Worm (Caenorhabditis elegans) whole organism, young adult: ENCODE measurements around the gene Y82E9BL.12.
A peak's percentile ranks its signal among the peaks of the same experiment; 100 is the strongest.

Source experiments
- B0019.2 ChIP-seq: fragments of 200-800 bp; sonication (Bioruptor generic); conservative IDR thresholded peaks from 2 replicates; pipeline ENCODE4 v1.3.6; 2022; ENCODE audit warnings: missing genetic modification reagents, missing genetic modification characterization, missing compliant biosample characterization
- B0035.1 ChIP-seq: sonication (generic microtip); optimal IDR thresholded peaks from 2 replicates; lab custom pipeline; 2016; ENCODE audit warnings: missing genetic modification characterization, mild to moderate bottlenecking, missing compliant biosample characterization, missing genotype, missing genetic modification reagents
- B0261.1 ChIP-seq: sonication (generic microtip); optimal IDR thresholded peaks from 2 replicates; lab custom pipeline; 2016; ENCODE audit warnings: mild to moderate bottlenecking, missing genetic modification characterization, moderate library complexity, missing compliant biosample characterization
- F49E8.2 ChIP-seq: sonication (generic microtip); optimal IDR thresholded peaks from 3 replicates; lab custom pipeline; 2017; ENCODE audit warnings: missing genetic modification characterization, mild to moderate bottlenecking, missing compliant biosample characterization, antibody characterized with exemption, moderate library complexity; ENCODE audit not compliant: insufficient read depth
- F52B5.7 ChIP-seq: sonication (generic microtip); optimal IDR thresholded peaks from 2 replicates; lab custom pipeline; 2016; ENCODE audit warnings: mild to moderate bottlenecking, missing genetic modification characterization, missing compliant biosample characterization
- F57C9.4 ChIP-seq: sonication (generic microtip); optimal IDR thresholded peaks from 2 replicates; lab custom pipeline; 2017; ENCODE audit warnings: mild to moderate bottlenecking, missing genetic modification characterization, missing compliant biosample characterization
- K11D2.4 ChIP-seq: fragments of 200-800 bp; sonication (Bioruptor generic); IDR thresholded peaks from 2 replicates; pipeline ENCODE4 v1.3.6; 2022; ENCODE audit warnings: missing genetic modification reagents, missing genetic modification characterization, missing compliant biosample characterization
- K12H6.12 ChIP-seq: fragments of 200-800 bp; sonication (Bioruptor generic); optimal IDR thresholded peaks from 2 replicates; lab custom pipeline; 2018; ENCODE audit warnings: mild to moderate bottlenecking, missing genetic modification characterization, missing compliant biosample characterization
- Y56A3A.18 ChIP-seq: fragments of 200-800 bp; sonication (Bioruptor generic); IDR thresholded peaks from 2 replicates; pipeline ENCODE4 v1.3.6; 2022; ENCODE audit warnings: missing genetic modification reagents, missing genetic modification characterization, missing compliant biosample characterization
- Y67H2A.10 ChIP-seq: fragments of 200-800 bp; sonication (Bioruptor generic); conservative IDR thresholded peaks from 2 replicates; pipeline ENCODE4 v1.3.6; 2022; ENCODE audit warnings: missing genetic modification reagents, missing genetic modification characterization, missing compliant biosample characterization
- Y79H2A.3 ChIP-seq: fragments of 200-800 bp; sonication (Bioruptor generic); conservative IDR thresholded peaks from 2 replicates; pipeline ENCODE4 v1.3.6; 2022; ENCODE audit warnings: missing genetic modification reagents, missing genetic modification characterization, missing compliant biosample characterization
- Y95B8A.8 ChIP-seq: fragments of 200-800 bp; sonication (Bioruptor generic); IDR thresholded peaks from 2 replicates; pipeline ENCODE4 v1.3.6; 2022; ENCODE audit warnings: missing genetic modification reagents, missing genetic modification characterization, missing compliant biosample characterization
- atf-7 ChIP-seq: sonication (generic microtip); optimal IDR thresholded peaks from 2 replicates; lab custom pipeline; 2017; ENCODE audit warnings: mild to moderate bottlenecking, missing genetic modification characterization, missing compliant biosample characterization
- athp-1 ChIP-seq: sonication (generic microtip); optimal IDR thresholded peaks from 2 replicates; lab custom pipeline; 2017; ENCODE audit warnings: mild to moderate bottlenecking, missing genetic modification characterization, missing compliant biosample characterization
- bed-1 ChIP-seq: fragments of 200-800 bp; sonication (Bioruptor generic); IDR thresholded peaks from 2 replicates; pipeline ENCODE4 v1.3.6; 2022; ENCODE audit warnings: missing genetic modification reagents, missing genetic modification characterization, missing compliant biosample characterization
- bed-2 ChIP-seq: fragments of 200-800 bp; sonication (Bioruptor generic); IDR thresholded peaks from 2 replicates; pipeline ENCODE4 v1.3.6; 2022; ENCODE audit warnings: missing genetic modification reagents, missing genetic modification characterization, missing compliant biosample characterization
- cebp-1 ChIP-seq, 2 experiments: fragments of 200-800 bp in 1 of 2; sonication (Bioruptor generic) in 1 of 2; sonication (generic microtip) in 1 of 2; IDR thresholded peaks in 1 of 2; optimal IDR thresholded peaks in 1 of 2; 2 replicates each; pipeline versions ENCODE4 v1.3.6 to Lab custom; 2017 to 2022; ENCODE audit warnings: missing compliant biosample characterization in 2 of 2, missing genetic modification characterization in 2 of 2, mild to moderate bottlenecking in 1 of 2, missing genetic modification reagents in 1 of 2, moderate library complexity in 1 of 2
- chd-7 ChIP-seq: sonication (generic microtip); optimal IDR thresholded peaks from 2 replicates; lab custom pipeline; 2016; ENCODE audit warnings: mild to moderate bottlenecking, missing genetic modification characterization, moderate library complexity, missing compliant biosample characterization
- dpl-1 ChIP-seq: fragments of 150-350 bp; optimal IDR thresholded peaks from 2 replicates; lab custom pipeline; 2014; ENCODE audit warnings: missing biosample characterization, missing genetic modification reagents, missing genetic modification characterization
- egl-18 ChIP-seq: fragments of 200-800 bp; sonication (Bioruptor generic); IDR thresholded peaks from 2 replicates; pipeline ENCODE4 v1.3.6; 2022; ENCODE audit warnings: missing genetic modification reagents, missing genetic modification characterization, missing compliant biosample characterization
- egl-44 ChIP-seq: fragments of 200-800 bp; sonication (Bioruptor generic); IDR thresholded peaks from 2 replicates; pipeline ENCODE4 v1.3.6; 2022; ENCODE audit warnings: missing genetic modification reagents, missing genetic modification characterization, missing compliant biosample characterization
- ets-4 ChIP-seq: fragments of 200-800 bp; sonication (Bioruptor generic); optimal IDR thresholded peaks from 2 replicates; lab custom pipeline; 2018; ENCODE audit warnings: mild to moderate bottlenecking, missing genetic modification characterization, missing compliant biosample characterization
- fkh-3 ChIP-seq: sonication (generic microtip); optimal IDR thresholded peaks from 2 replicates; lab custom pipeline; 2016; ENCODE audit warnings: mild to moderate bottlenecking, missing genetic modification characterization, missing compliant biosample characterization
- hmg-20 ChIP-seq: fragments of 200-800 bp; sonication (Bioruptor generic); IDR thresholded peaks from 2 replicates; pipeline ENCODE4 v1.3.6; 2022; ENCODE audit warnings: missing genetic modification reagents, missing genetic modification characterization, missing compliant biosample characterization
- let-526 ChIP-seq: fragments of 200-800 bp; sonication (Bioruptor generic); IDR thresholded peaks from 2 replicates; pipeline ENCODE4 v1.3.6; 2022; ENCODE audit warnings: missing genetic modification reagents, missing genetic modification characterization, missing compliant biosample characterization
- lsl-1 ChIP-seq: fragments of 200-800 bp; sonication (Bioruptor generic); optimal IDR thresholded peaks from 2 replicates; lab custom pipeline; 2018; ENCODE audit warnings: mild to moderate bottlenecking, missing genetic modification characterization, moderate library complexity, missing compliant biosample characterization
- nfya-2 ChIP-seq: fragments of 200-800 bp; sonication (Bioruptor generic); IDR thresholded peaks from 2 replicates; pipeline ENCODE4 v1.3.6; 2022; ENCODE audit warnings: missing genetic modification reagents, missing genetic modification characterization, missing compliant biosample characterization
- nhr-179 ChIP-seq: sonication (generic microtip); optimal IDR thresholded peaks from 2 replicates; lab custom pipeline; 2016; ENCODE audit warnings: mild to moderate bottlenecking, missing genetic modification characterization, missing compliant biosample characterization
- nhr-80 ChIP-seq: sonication (generic microtip); optimal IDR thresholded peaks from 2 replicates; lab custom pipeline; 2016; ENCODE audit warnings: missing genetic modification characterization, missing compliant biosample characterization
- pbrm-1 ChIP-seq: fragments of 200-800 bp; sonication (Bioruptor generic); IDR thresholded peaks from 2 replicates; pipeline ENCODE4 v1.3.6; 2022; ENCODE audit warnings: missing genetic modification reagents, missing genetic modification characterization, missing compliant biosample characterization
- rcor-1 ChIP-seq: fragments of 200-800 bp; sonication (Bioruptor generic); IDR thresholded peaks from 2 replicates; pipeline ENCODE4 v1.3.6; 2022; ENCODE audit warnings: missing genetic modification reagents, missing genetic modification characterization, missing compliant biosample characterization
- snpc-1.3 ChIP-seq: sonication (generic microtip); optimal IDR thresholded peaks from 2 replicates; lab custom pipeline; 2017; ENCODE audit warnings: missing genetic modification characterization, mild to moderate bottlenecking, missing compliant biosample characterization, antibody characterized with exemption, moderate library complexity, missing genotype, missing genetic modification reagents; ENCODE audit not compliant: insufficient read depth
- snpc-4 ChIP-seq, 5 experiments: fragments of 150-350 bp in 1 of 5; sonication (generic microtip) in 4 of 5; optimal IDR thresholded peaks; 2 replicates each; lab custom pipeline; 2014 to 2018; ENCODE audit warnings: missing genetic modification characterization in 5 of 5, missing biosample characterization in 3 of 5, antibody characterized with exemption in 2 of 5, mild to moderate bottlenecking in 2 of 5, missing compliant biosample characterization in 2 of 5, missing genotype in 2 of 5, moderate library complexity in 2 of 5, missing genetic modification reagents in 1 of 5
- unc-130 ChIP-seq: sonication (generic microtip); optimal IDR thresholded peaks from 2 replicates; lab custom pipeline; 2016; ENCODE audit warnings: missing genetic modification reagents, missing genetic modification characterization, missing compliant biosample characterization
- ztf-22 ChIP-seq: fragments of 200-800 bp; sonication (Bioruptor generic); optimal IDR thresholded peaks from 2 replicates; lab custom pipeline; 2018; ENCODE audit warnings: mild to moderate bottlenecking, missing genetic modification characterization, moderate library complexity, missing compliant biosample characterization
- ztf-26 ChIP-seq: sonication (generic microtip); optimal IDR thresholded peaks from 2 replicates; lab custom pipeline; 2017; ENCODE audit warnings: missing genetic modification characterization, missing compliant biosample characterization
- ztf-3 ChIP-seq: fragments of 200-800 bp; sonication (Bioruptor generic); optimal IDR thresholded peaks from 2 replicates; lab custom pipeline; 2018; ENCODE audit warnings: mild to moderate bottlenecking, missing genetic modification characterization, missing compliant biosample characterization

Gene Y82E9BL.12

ce11 chrIII:1315038-1315437 is 6.1 kb downstream of the Y82E9BL.12 start, which contains the start of the genes fbxa-80 and fbxa-19:
Gene fbxa-80, minus strand, starts transcription at chrIII:1315210.
Gene fbxa-19, plus strand, starts transcription at chrIII:1315401.
- peak; percentile 43 for TF ChIP-seq nhr-80
- no peak for TF ChIP-seq bed-1
- no peak for TF ChIP-seq F49E8.2 (tag; lab: Kevin White, UChicago)
- no peak for TF ChIP-seq Y79H2A.3
- TF ChIP-seq chd-7 (tag; lab: Kevin White, UChicago), result no peak
- TF ChIP-seq egl-18 (GFP tag; lab: Robert Waterston, UW), result no peak
- TF ChIP-seq nfya-2 (GFP tag; lab: Robert Waterston, UW), result no peak
- no peak for TF ChIP-seq let-526 (GFP tag; lab: Robert Waterston, UW)

ce11 chrIII:1321561-1321960 is 12.6 kb downstream of the Y82E9BL.12 start, which contains the start of gene fbxa-15:
Gene fbxa-15, minus strand, starts transcription at chrIII:1321661.
- TF ChIP-seq hmg-20 (no peak), atf-7 (no peak), snpc-4 (GFP tag; optimal IDR thresholded peaks at IDR 0.05; lab: Kevin White, UChicago) (no peak), snpc-4 (tag; optimal IDR thresholded peaks at IDR 0.05; lab: Kevin White, UChicago) (no peak), F57C9.4 (tag; lab: Kevin White, UChicago) (no peak), ztf-22 (GFP tag; lab: Kevin White, UChicago) (no peak), lsl-1 (no peak), Y67H2A.10 (no peak), fkh-3 (tag; lab: Kevin White, UChicago) (no peak), ztf-3 (GFP tag; lab: Kevin White, UChicago) (no peak), ets-4 (GFP tag; lab: Kevin White, UChicago) (no peak), K12H6.12 (no peak)

ce11 chrIII:1323555-1323954 is 14.6 kb downstream of the Y82E9BL.12 start:
- TF ChIP-seq ets-4 (GFP tag; lab: Kevin White, UChicago) (peak; percentile 17), atf-7 (peak; percentile 35), nhr-80 (peak; percentile 72), B0261.1 (tag; lab: Kevin White, UChicago) (no peak), cebp-1 (GFP tag; IDR thresholded peaks at IDR 0.05; lab: Robert Waterston, UW) (peak; percentile 21; the same call in 1 of the 2 replicates), cebp-1 (tag; optimal IDR thresholded peaks at IDR 0.05; lab: Kevin White, UChicago) (peak; percentile 32)

ce11 chrIII:1324513-1324912 is 15.5 kb downstream of the Y82E9BL.12 start, which contains the start of gene fbxa-14:
Gene fbxa-14, minus strand, starts transcription at chrIII:1324613.
- TF ChIP-seq Y95B8A.8 (GFP tag; lab: Robert Waterston, UW), result no peak
- no peak for TF ChIP-seq egl-44 (GFP tag; lab: Robert Waterston, UW)
- no peak for TF ChIP-seq ztf-26 (tag; lab: Kevin White, UChicago)
- TF ChIP-seq Y56A3A.18, result no peak

ce11 chrIII:1326490-1326889 is 17.5 kb downstream of the Y82E9BL.12 start, which contains the start of gene Y82E9BL.18:
Gene Y82E9BL.18, plus strand, starts transcription at chrIII:1326790.
- TF ChIP-seq B0035.1, result no peak
- no peak for TF ChIP-seq B0019.2
- no peak for TF ChIP-seq K11D2.4 (GFP tag; lab: Robert Waterston, UW)
- no peak for TF ChIP-seq nhr-179
- TF ChIP-seq snpc-1.3, result no peak
- no peak for TF ChIP-seq bed-2 (GFP tag; lab: Robert Waterston, UW)
- TF ChIP-seq Y67H2A.10, result no peak
- TF ChIP-seq snpc-4 (GFP tag; optimal IDR thresholded peaks at IDR 0.05; lab: Kevin White, UChicago), result no peak
- no peak for TF ChIP-seq snpc-4 (tag; optimal IDR thresholded peaks at IDR 0.05; lab: Kevin White, UChicago)
- TF ChIP-seq pbrm-1 (GFP tag; lab: Robert Waterston, UW), result no peak
- TF ChIP-seq rcor-1 (GFP tag; lab: Robert Waterston, UW), result no peak
- TF ChIP-seq unc-130 (GFP tag; lab: Kevin White, UChicago), result no peak
- TF ChIP-seq lsl-1, result no peak
- no peak for TF ChIP-seq egl-44 (GFP tag; lab: Robert Waterston, UW)
- no peak for TF ChIP-seq athp-1
- no peak for TF ChIP-seq dpl-1 (GFP tag; lab: Kevin White, UChicago)
- no peak for TF ChIP-seq F52B5.7
- no peak for TF ChIP-seq F57C9.4 (tag; lab: Kevin White, UChicago)
- no peak for TF ChIP-seq nhr-80
- TF ChIP-seq, all 124 proteins: peak for 0
